Fruit fly (Drosophila melanogaster) Kc167 (cell line): ENCODE results near the gene CG2147.

ENCODE experiments used
- Myc ChIP-seq: fragments of >200 bp; optimal IDR thresholded peaks from 2 replicates; lab custom pipeline; 2017; ENCODE audit warnings: missing external identifiers
- Sin3A ChIP-seq: fragments of >200 bp; optimal IDR thresholded peaks from 2 replicates; lab custom pipeline; 2018; ENCODE audit warnings: missing external identifiers
- h ChIP-seq: fragments of >200 bp; optimal IDR thresholded peaks from 3 replicates; lab custom pipeline; 2018; ENCODE audit warnings: missing external identifiers
- insv ChIP-seq: fragments of >200 bp; optimal IDR thresholded peaks from 3 replicates; lab custom pipeline; 2018; ENCODE audit warnings: missing external identifiers
- psq ChIP-seq: fragments of >200 bp; optimal IDR thresholded peaks from 2 replicates; lab custom pipeline; 2017; ENCODE audit warnings: missing external identifiers
- ttk ChIP-seq: sonication (Bioruptor generic); optimal IDR thresholded peaks from 2 replicates; lab custom pipeline; 2017; ENCODE audit warnings: missing external identifiers

dm6 chrX:8285052-8285451 is 44.6 kb downstream of the CG2147 start:
- TF ChIP-seq psq (no peak), h (lab: Kevin White, UChicago) (no peak), ttk (lab: Kevin White, UChicago) (no peak), Myc (no peak), Sin3A (lab: Kevin White, UChicago) (no peak), insv (no peak)
